Fruit fly (Drosophila melanogaster) S2 (cell line): ENCODE measurements around the gene GABA-B-R1.

Experiments used
- CG8478 ChIP-seq: fragments of >200 bp; optimal IDR thresholded peaks from 2 replicates; lab custom pipeline; 2018
- CTCF ChIP-seq, 2 experiments: fragments of >200 bp; optimal IDR thresholded peaks; 2 replicates each; lab custom pipeline; 2018

Gene GABA-B-R1

DNA sequence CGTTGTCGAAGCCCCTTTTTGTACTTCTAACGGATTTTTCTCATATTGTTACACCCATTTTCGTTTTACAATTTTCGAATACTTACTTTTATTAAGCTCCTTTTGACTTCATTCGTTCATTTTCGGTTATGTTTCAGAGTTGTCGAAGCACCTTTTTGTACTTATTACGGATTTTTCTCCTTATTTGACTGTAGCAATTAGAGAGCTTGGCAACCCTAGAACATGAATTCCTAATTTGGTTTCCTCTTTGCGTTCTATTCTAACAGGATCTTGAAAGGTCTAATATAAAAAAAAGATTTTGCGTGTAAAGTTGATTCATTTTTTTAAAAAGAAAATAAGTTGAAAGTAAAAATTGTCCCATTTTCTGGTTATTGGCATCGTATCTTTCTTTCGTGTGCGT, 46.0 kb downstream of the GABA-B-R1 start:
- TF ChIP-seq CTCF (optimal IDR thresholded peaks at IDR 0.05; lab: Kevin White, UChicago) (no peak), CG8478 (lab: Kevin White, UChicago) (no peak)

DNA sequence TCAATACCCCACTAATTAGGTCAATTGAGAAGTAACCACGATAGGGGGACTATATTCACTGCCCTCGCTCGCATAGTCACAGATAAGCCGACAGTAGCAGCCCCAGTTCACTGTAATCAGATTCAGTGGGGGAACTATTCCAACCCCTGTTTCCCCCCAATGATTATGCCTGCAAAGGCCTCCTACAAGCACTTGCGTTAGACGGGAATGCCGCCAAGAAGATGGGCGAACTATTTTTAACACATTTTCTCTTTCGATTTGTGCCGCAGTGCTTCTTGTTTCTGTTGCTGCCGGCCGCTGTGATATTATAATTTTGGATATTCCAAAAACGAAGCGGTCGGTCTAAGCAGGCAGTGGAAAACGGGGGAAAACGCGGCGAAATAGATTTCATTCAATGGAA, 49.5 kb downstream of the GABA-B-R1 start:
- TF ChIP-seq CTCF (optimal IDR thresholded peaks at IDR 0.05; lab: Kevin White, UChicago), result no peak
- no peak for TF ChIP-seq CG8478 (lab: Kevin White, UChicago)

DNA sequence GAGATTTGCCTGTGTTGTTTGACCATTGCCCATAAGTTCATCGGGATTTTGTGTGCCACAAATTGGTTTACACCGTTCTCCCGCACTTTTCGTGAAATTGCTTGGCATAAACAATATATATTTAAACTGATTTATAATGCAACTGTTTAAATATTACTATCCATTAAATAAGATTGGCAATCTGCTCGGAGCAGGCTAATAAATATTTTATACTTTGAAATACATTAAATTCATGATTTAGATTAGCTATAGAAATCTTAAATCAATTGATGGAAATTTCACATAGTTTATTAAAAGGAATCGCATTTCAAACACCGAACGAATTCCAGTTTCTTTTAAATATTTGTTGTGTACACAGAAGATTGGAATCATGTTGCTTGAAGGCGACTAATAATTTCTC, 50.0 kb downstream of the GABA-B-R1 start:
- TF ChIP-seq CG8478 (lab: Kevin White, UChicago) (no peak), CTCF (optimal IDR thresholded peaks at IDR 0.05; lab: Kevin White, UChicago) (no peak)

DNA sequence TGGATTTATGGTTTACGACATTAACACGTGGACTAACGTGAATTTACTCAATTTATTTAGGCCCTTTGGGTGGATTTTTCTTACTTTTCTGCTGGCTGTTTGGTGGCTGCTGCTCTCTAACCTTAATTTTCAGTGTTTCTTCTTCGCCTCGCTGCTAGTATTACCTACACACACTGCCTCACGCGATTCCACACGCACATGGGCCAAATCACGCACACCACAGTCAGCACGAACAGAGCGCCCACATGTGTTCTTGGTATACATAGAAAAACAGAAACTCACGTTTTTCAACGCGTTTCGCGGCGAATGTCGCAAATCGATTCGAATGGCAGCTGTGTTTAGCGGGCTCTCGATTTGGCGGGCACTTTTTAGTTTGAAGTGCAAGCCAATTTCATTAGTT, 51.7 kb downstream of the GABA-B-R1 start:
- TF ChIP-seq CG8478 (lab: Kevin White, UChicago) (no peak), CTCF (optimal IDR thresholded peaks at IDR 0.05; lab: Kevin White, UChicago) (peak in 1 of 2 experiments; percentile 23)

DNA sequence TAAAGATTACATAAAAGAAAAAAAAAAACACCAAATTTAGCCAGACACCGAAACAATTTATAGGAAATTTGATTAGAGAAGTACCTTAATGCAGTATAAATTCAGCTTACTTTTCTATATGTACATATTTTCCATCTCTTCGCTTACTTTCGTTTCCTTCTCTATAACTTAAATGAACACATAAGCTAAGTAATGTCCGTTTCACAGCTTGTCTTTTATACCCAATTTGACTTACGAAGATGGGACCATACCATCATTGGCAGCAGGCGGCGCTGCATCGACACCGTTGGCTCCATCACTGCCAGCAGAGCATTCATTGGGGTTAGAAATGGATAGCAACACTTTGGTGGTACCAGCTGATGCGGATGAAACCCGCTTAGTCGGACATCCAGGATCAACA, 54.1 kb downstream of the GABA-B-R1 start, which contains the start of gene vig:
TSS of gene vig (minus strand) at position 101 of the 400 bp plus-strand sequence.
- TF ChIP-seq CG8478 (lab: Kevin White, UChicago), result no peak
- no peak for TF ChIP-seq CTCF (optimal IDR thresholded peaks at IDR 0.05; lab: Kevin White, UChicago)

DNA sequence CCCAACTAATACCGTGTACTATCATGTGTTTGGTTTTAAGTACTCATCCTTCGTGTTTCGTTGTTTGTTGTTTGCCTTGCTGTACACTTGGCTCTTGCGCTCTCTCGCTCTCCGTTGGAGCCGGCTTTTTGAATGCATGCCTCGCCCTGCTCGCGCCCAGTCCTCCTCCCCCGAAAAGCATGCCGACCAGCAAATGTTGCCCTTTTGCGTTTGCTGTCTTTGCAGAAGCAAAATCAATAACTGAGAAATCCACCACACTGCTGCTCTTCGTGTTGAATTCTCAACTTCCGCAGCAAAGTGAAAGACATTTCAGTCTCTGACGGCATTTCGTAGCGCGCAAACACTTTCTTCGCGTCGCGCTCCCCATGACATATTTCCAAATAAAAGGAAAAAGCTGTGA, 58.3 kb downstream of the GABA-B-R1 start, which contains the start of gene wwk:
TSS of gene wwk (plus strand) at position 312 of the 400 bp plus-strand sequence.
- TF ChIP-seq CG8478 (lab: Kevin White, UChicago) (no peak), CTCF (optimal IDR thresholded peaks at IDR 0.05; lab: Kevin White, UChicago) (no peak)
